Worm (Caenorhabditis elegans) whole organism, L2 larva: Measurements from ENCODE around the gene msp-79.

Source experiments
- R02D3.7 ChIP-seq: fragments of 150-350 bp; optimal IDR thresholded peaks from 2 replicates; lab custom pipeline; 2014; ENCODE audit warnings: missing biosample characterization, missing genetic modification characterization
- ama-1 ChIP-seq: fragments of 150-350 bp; optimal IDR thresholded peaks from 2 replicates; lab custom pipeline; 2018; ENCODE audit warnings: inconsistent platforms
- egl-27 ChIP-seq: sonication (generic microtip); optimal IDR thresholded peaks from 3 replicates; lab custom pipeline; 2017; ENCODE audit warnings: missing biosample characterization, missing genetic modification reagents, missing genetic modification characterization
- elt-1 ChIP-seq: fragments of 150-350 bp; optimal IDR thresholded peaks from 2 replicates; lab custom pipeline; 2014; ENCODE audit warnings: missing biosample characterization, missing genetic modification characterization
- fos-1 ChIP-seq: fragments of 150-350 bp; optimal IDR thresholded peaks from 2 replicates; lab custom pipeline; 2014; ENCODE audit warnings: missing biosample characterization, missing genetic modification characterization
- lin-11 ChIP-seq: fragments of 150-350 bp; sonication (generic microtip); optimal IDR thresholded peaks from 2 replicates; lab custom pipeline; 2014; ENCODE audit warnings: missing biosample characterization, missing genetic modification characterization, inconsistent platforms, mixed read lengths
- lin-13 ChIP-seq: fragments of 150-350 bp; optimal IDR thresholded peaks from 2 replicates; lab custom pipeline; 2014; ENCODE audit warnings: missing biosample characterization, missing genetic modification reagents, missing genetic modification characterization
- lin-39 ChIP-seq: fragments of 150-350 bp; optimal IDR thresholded peaks from 2 replicates; lab custom pipeline; 2014; ENCODE audit warnings: missing biosample characterization, missing genetic modification reagents, missing genetic modification characterization
- mab-5 ChIP-seq: fragments of 150-350 bp; optimal IDR thresholded peaks from 2 replicates; lab custom pipeline; 2014; ENCODE audit warnings: missing biosample characterization, missing genetic modification characterization
- nhr-10 ChIP-seq: sonication (generic microtip); optimal IDR thresholded peaks from 2 replicates; lab custom pipeline; 2017; ENCODE audit warnings: missing biosample characterization, missing genetic modification characterization
- nhr-11 ChIP-seq: fragments of 150-350 bp; optimal IDR thresholded peaks from 2 replicates; lab custom pipeline; 2014; ENCODE audit warnings: missing biosample characterization, missing genetic modification characterization
- nhr-129 ChIP-seq: fragments of 150-350 bp; optimal IDR thresholded peaks from 2 replicates; lab custom pipeline; 2014; ENCODE audit warnings: missing biosample characterization, missing genetic modification characterization
- nhr-23 ChIP-seq: fragments of 150-350 bp; optimal IDR thresholded peaks from 2 replicates; lab custom pipeline; 2014; ENCODE audit warnings: missing biosample characterization, missing genetic modification reagents, missing genetic modification characterization
- nhr-6 ChIP-seq: fragments of 150-350 bp; optimal IDR thresholded peaks from 2 replicates; lab custom pipeline; 2014; ENCODE audit warnings: missing biosample characterization, missing genetic modification characterization
- peb-1 ChIP-seq: fragments of 150-350 bp; optimal IDR thresholded peaks from 2 replicates; lab custom pipeline; 2014; ENCODE audit warnings: missing biosample characterization, missing genetic modification characterization
- sem-4 ChIP-seq: fragments of 150-350 bp; optimal IDR thresholded peaks from 2 replicates; lab custom pipeline; 2014; ENCODE audit warnings: missing biosample characterization, missing genetic modification reagents, missing genetic modification characterization
- sma-3 ChIP-seq: sonication (generic microtip); optimal IDR thresholded peaks from 2 replicates; lab custom pipeline; 2016; ENCODE audit warnings: missing genetic modification reagents, missing genetic modification characterization, missing compliant biosample characterization
- sma-9 ChIP-seq, 2 experiments: fragments of 150-350 bp in 1 of 2; sonication (generic microtip) in 1 of 2; optimal IDR thresholded peaks; 2 replicates each; lab custom pipeline; 2014 to 2016; ENCODE audit warnings: missing genetic modification characterization in 2 of 2, mild to moderate bottlenecking in 1 of 2, missing biosample characterization in 1 of 2, missing compliant biosample characterization in 1 of 2, missing genetic modification reagents in 1 of 2, moderate library complexity in 1 of 2
- unc-39 ChIP-seq: fragments of 150-350 bp; optimal IDR thresholded peaks from 2 replicates; lab custom pipeline; 2014; ENCODE audit warnings: missing biosample characterization, missing genetic modification characterization
- unc-55 ChIP-seq: fragments of 150-350 bp; sonication (generic microtip); optimal IDR thresholded peaks from 3 replicates; lab custom pipeline; 2014; ENCODE audit warnings: missing biosample characterization, missing genetic modification reagents, missing genetic modification characterization
- unc-62 ChIP-seq: fragments of 150-350 bp; optimal IDR thresholded peaks from 2 replicates; lab custom pipeline; 2014; ENCODE audit warnings: missing biosample characterization, missing genetic modification reagents, missing genetic modification characterization

Gene msp-79

DNA sequence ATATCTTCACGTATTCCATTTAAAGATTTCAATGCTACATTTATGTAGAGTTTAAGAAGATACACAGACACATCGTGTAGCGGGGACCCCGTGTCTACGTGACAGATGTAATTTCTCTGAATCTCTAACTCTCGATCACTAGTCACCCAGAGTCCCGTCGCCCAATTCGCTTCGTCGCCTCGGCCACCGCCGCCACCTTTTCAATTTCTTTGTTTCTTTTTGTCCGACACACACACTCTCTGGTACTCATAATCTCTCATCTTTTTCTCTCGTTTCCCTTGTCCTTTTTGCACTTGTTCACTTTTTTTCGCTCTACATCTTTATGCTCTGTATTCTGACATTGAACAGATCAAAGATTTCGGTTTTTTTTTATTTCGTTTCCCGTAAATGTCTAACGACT is 48.6 kb downstream of the msp-79 start (continued):
- TF ChIP-seq sem-4 (tag; lab: Kevin White, UChicago) (peak; percentile 87), unc-39 (tag; lab: Kevin White, UChicago) (no peak), unc-55 (peak; percentile 67), nhr-10 (tag; lab: Kevin White, UChicago) (no peak), ama-1 (peak; percentile 41), lin-13 (GFP tag; lab: Kevin White, UChicago) (peak; percentile 75), sma-9 (GFP tag; optimal IDR thresholded peaks at IDR 0.05; lab: Kevin White, UChicago) (peak; percentile 92), sma-9 (tag; optimal IDR thresholded peaks at IDR 0.05; lab: Kevin White, UChicago) (no peak), R02D3.7 (tag; lab: Kevin White, UChicago) (no peak), peb-1 (tag; lab: Kevin White, UChicago) (no peak), nhr-23 (tag; lab: Kevin White, UChicago) (no peak), lin-39 (tag; lab: Kevin White, UChicago) (no peak), sma-3 (GFP tag; lab: Kevin White, UChicago) (peak; percentile 67), mab-5 (tag; lab: Kevin White, UChicago) (peak; percentile 5), egl-27 (peak; percentile 44), lin-11 (peak; percentile 55), nhr-6 (peak; percentile 9), fos-1 (tag; lab: Kevin White, UChicago) (peak; percentile 92)

- TF ChIP-seq sma-9 (GFP tag; optimal IDR thresholded peaks at IDR 0.05; lab: Kevin White, UChicago) (peak; percentile 6), sma-9 (tag; optimal IDR thresholded peaks at IDR 0.05; lab: Kevin White, UChicago) (no peak), unc-62 (no peak), nhr-129 (tag; lab: Kevin White, UChicago) (peak; percentile 98), fos-1 (tag; lab: Kevin White, UChicago) (no peak), nhr-11 (tag; lab: Kevin White, UChicago) (no peak), elt-1 (tag; lab: Kevin White, UChicago) (no peak), nhr-10 (tag; lab: Kevin White, UChicago) (no peak)
Observed at ce11 chrIV:9717844-9718243, 49.1 kb downstream of the msp-79 start.
